Worm (Caenorhabditis elegans) whole organism, L4/young adult: ENCODE results near the gene sri-57.
"Not testable (repeated sequence)": the region's sequence is repeated elsewhere in the genome, so short reads cannot be mapped to it uniquely, and the experiment has no call there.

Experiments
- W03F9.2 ChIP-seq: fragments of 150-350 bp; optimal IDR thresholded peaks from 2 replicates; lab custom pipeline; 2014; ENCODE audit warnings: missing biosample characterization, missing genetic modification characterization
- dao-5 ChIP-seq: sonication (generic microtip); optimal IDR thresholded peaks from 2 replicates; lab custom pipeline; 2016; ENCODE audit warnings: missing genotype, missing genetic modification characterization, moderate library complexity, missing compliant biosample characterization
- him-1 ChIP-seq: sonication (generic microtip); optimal IDR thresholded peaks from 2 replicates; lab custom pipeline; 2016; ENCODE audit warnings: missing genotype, missing genetic modification reagents, missing genetic modification characterization, missing compliant biosample characterization

- not testable (repeated sequence) for TF ChIP-seq him-1; W03F9.2 (tag; lab: Kevin White, UChicago); dao-5 (tag; lab: Kevin White, UChicago)
Observed at ce11 chrII:2688616-2689015, 16.4 kb upstream of the sri-57 start, which contains the start of gene nspf-2.
